Fruit fly (Drosophila melanogaster) whole organism, embryonic: ENCODE measurements around the gene unc-119.

Experiments used
- Blimp-1 ChIP-seq: fragments of 200-800 bp; sonication (Bioruptor generic); optimal IDR thresholded peaks from 3 replicates; lab custom pipeline; 2018; ENCODE audit warnings: missing biosample characterization, missing genetic modification characterization, mild to moderate bottlenecking, moderate library complexity, missing genetic modification reagents
- CG10267 ChIP-seq: fragments of 200-800 bp; sonication (Bioruptor generic); optimal IDR thresholded peaks from 2 replicates; lab custom pipeline; 2018; ENCODE audit warnings: missing biosample characterization, mild to moderate bottlenecking, missing genetic modification characterization, moderate library complexity
- CG10366 ChIP-seq: fragments of 200-800 bp; sonication (Bioruptor generic); IDR thresholded peaks from 2 replicates; pipeline ENCODE4 v1.3.6; 2022; ENCODE audit warnings: missing biosample characterization, missing genetic modification characterization
- CG10959 ChIP-seq: fragments of 200-800 bp; sonication (Bioruptor generic); IDR thresholded peaks from 2 replicates; pipeline ENCODE4 v1.3.6; 2022; ENCODE audit warnings: missing biosample characterization, missing genetic modification characterization
- CG10979 ChIP-seq: fragments of 200-800 bp; sonication (Bioruptor generic); optimal IDR thresholded peaks from 2 replicates; lab custom pipeline; 2018; ENCODE audit warnings: missing biosample characterization, mild to moderate bottlenecking, missing genetic modification characterization, moderate library complexity
- CG11093 ChIP-seq: fragments of 200-800 bp; sonication (Bioruptor generic); IDR thresholded peaks from 3 replicates; pipeline ENCODE4 v1.3.6; 2022; ENCODE audit warnings: missing biosample characterization, missing genetic modification characterization
- CG13624 ChIP-seq: fragments of 200-800 bp; sonication (Bioruptor generic); optimal IDR thresholded peaks from 2 replicates; lab custom pipeline; 2016; ENCODE audit warnings: missing biosample characterization, missing genetic modification characterization
- CG15269 ChIP-seq: fragments of 200-800 bp; sonication (Bioruptor generic); optimal IDR thresholded peaks from 2 replicates; lab custom pipeline; 2018; ENCODE audit warnings: missing biosample characterization, mild to moderate bottlenecking, missing genetic modification characterization, moderate library complexity
- CG15601 ChIP-seq: fragments of 200-800 bp; sonication (Bioruptor generic); optimal IDR thresholded peaks from 3 replicates; lab custom pipeline; 2019; ENCODE audit warnings: missing biosample characterization, mild to moderate bottlenecking, missing genetic modification characterization, moderate library complexity
- CG1603 ChIP-seq: fragments of 200-800 bp; sonication (Bioruptor generic); optimal IDR thresholded peaks from 2 replicates; lab custom pipeline; 2019; ENCODE audit warnings: missing biosample characterization, mild to moderate bottlenecking, missing genetic modification characterization, moderate library complexity
- CG1647 ChIP-seq: fragments of 200-800 bp; sonication (Bioruptor generic); optimal IDR thresholded peaks from 3 replicates; lab custom pipeline; 2016; ENCODE audit warnings: missing biosample characterization, missing genetic modification characterization
- CG16815 ChIP-seq: fragments of 200-800 bp; sonication (Bioruptor generic); optimal IDR thresholded peaks from 3 replicates; lab custom pipeline; 2017; ENCODE audit warnings: missing biosample characterization, mild to moderate bottlenecking, missing genetic modification characterization
- CG17328 ChIP-seq: fragments of 200-800 bp; sonication (Bioruptor generic); IDR thresholded peaks from 2 replicates; pipeline ENCODE4 v1.3.6; 2022; ENCODE audit warnings: missing biosample characterization, missing genetic modification characterization
- CG18011 ChIP-seq: fragments of 200-800 bp; sonication (Bioruptor generic); optimal IDR thresholded peaks from 2 replicates; lab custom pipeline; 2017; ENCODE audit warnings: missing biosample characterization, missing genetic modification characterization, mild to moderate bottlenecking, moderate library complexity, missing genotype
- CG18619 ChIP-seq: fragments of 200-800 bp; sonication (Bioruptor generic); optimal IDR thresholded peaks from 3 replicates; lab custom pipeline; 2017; ENCODE audit warnings: missing biosample characterization, mild to moderate bottlenecking, missing genetic modification characterization
- CG2875 ChIP-seq: fragments of 200-800 bp; sonication (Bioruptor generic); optimal IDR thresholded peaks from 2 replicates; lab custom pipeline; 2017; ENCODE audit warnings: missing biosample characterization, mild to moderate bottlenecking, missing genetic modification characterization, missing genetic modification reagents
- CG31224 ChIP-seq: fragments of 200-800 bp; sonication (Bioruptor generic); IDR thresholded peaks from 2 replicates; pipeline ENCODE4 v1.3.6; 2022; ENCODE audit warnings: missing biosample characterization, missing genetic modification characterization
- CG32767 ChIP-seq: fragments of 200-800 bp; sonication (Bioruptor generic); IDR thresholded peaks from 2 replicates; pipeline ENCODE4 v1.3.6; 2022; ENCODE audit warnings: missing biosample characterization, missing genetic modification characterization
- CG32772 ChIP-seq: fragments of 200-800 bp; sonication (Bioruptor generic); IDR thresholded peaks from 2 replicates; pipeline ENCODE4 v1.3.6; 2022; ENCODE audit warnings: missing biosample characterization, missing genetic modification characterization
- CG33557 ChIP-seq: fragments of 200-800 bp; sonication (Bioruptor generic); optimal IDR thresholded peaks from 2 replicates; lab custom pipeline; 2019; ENCODE audit warnings: missing biosample characterization, mild to moderate bottlenecking, missing genetic modification characterization, moderate library complexity
- CG6683 ChIP-seq: fragments of 200-800 bp; sonication (Bioruptor generic); optimal IDR thresholded peaks from 2 replicates; lab custom pipeline; 2017; ENCODE audit warnings: missing biosample characterization, mild to moderate bottlenecking, missing genetic modification characterization, missing genetic modification reagents
- CG8388 ChIP-seq: fragments of 200-800 bp; sonication (Bioruptor generic); optimal IDR thresholded peaks from 2 replicates; lab custom pipeline; 2019; ENCODE audit warnings: missing biosample characterization, mild to moderate bottlenecking, missing genetic modification characterization, moderate library complexity
- D ChIP-seq, 2 experiments: fragments of 200-800 bp in 1 of 2; fragments of >200 bp in 1 of 2; sonication (Bioruptor generic) in 1 of 2; optimal IDR thresholded peaks; 2 replicates in 1 of 2; 3 replicates in 1 of 2; lab custom pipeline; 2017; ENCODE audit warnings: mild to moderate bottlenecking in 1 of 2, missing biosample characterization in 1 of 2, missing genetic modification characterization in 1 of 2, missing genetic modification reagents in 1 of 2
- Ets65A ChIP-seq: fragments of 200-800 bp; sonication (Bioruptor generic); peaks from one replicate; lab custom pipeline; 2016; ENCODE audit warnings: missing biosample characterization, missing genetic modification characterization
- Mad ChIP-seq: fragments of 200-800 bp; sonication (Bioruptor generic); optimal IDR thresholded peaks from 2 replicates; lab custom pipeline; 2016; ENCODE audit warnings: missing biosample characterization, missing genetic modification characterization
- Mrtf ChIP-seq: fragments of 200-800 bp; sonication (Bioruptor generic); IDR thresholded peaks from 3 replicates; pipeline ENCODE4 v1.3.6; 2022; ENCODE audit warnings: missing biosample characterization, missing genetic modification characterization
- PHDP ChIP-seq: fragments of 200-800 bp; sonication (Bioruptor generic); optimal IDR thresholded peaks from 3 replicates; lab custom pipeline; 2018; ENCODE audit warnings: missing biosample characterization, mild to moderate bottlenecking, missing genetic modification characterization, moderate library complexity
- Ptx1 ChIP-seq: fragments of 200-800 bp; sonication (Bioruptor generic); IDR thresholded peaks from 2 replicates; pipeline ENCODE4 v1.3.6; 2022; ENCODE audit warnings: missing biosample characterization, missing genetic modification characterization
- Rx ChIP-seq: fragments of 200-800 bp; sonication (Bioruptor generic); IDR thresholded peaks from 2 replicates; pipeline ENCODE4 v1.3.6; 2022; ENCODE audit warnings: missing biosample characterization, missing genetic modification characterization
- Xbp1 ChIP-seq: fragments of 200-800 bp; sonication (Bioruptor generic); optimal IDR thresholded peaks from 3 replicates; lab custom pipeline; 2016; ENCODE audit warnings: missing biosample characterization, mild to moderate bottlenecking, missing genetic modification characterization
- Xrp1 ChIP-seq: fragments of 200-800 bp; sonication (Bioruptor generic); IDR thresholded peaks from 2 replicates; pipeline ENCODE4 v1.3.6; 2022; ENCODE audit warnings: missing biosample characterization, missing genetic modification characterization
- amos ChIP-seq: fragments of 200-800 bp; sonication (Bioruptor generic); IDR thresholded peaks from 2 replicates; pipeline ENCODE4 v1.3.6; 2022; ENCODE audit warnings: missing biosample characterization, missing genetic modification characterization; ENCODE audit not compliant: partially characterized antibody
- ato ChIP-seq: fragments of 200-800 bp; sonication (Bioruptor generic); IDR thresholded peaks from 2 replicates; pipeline ENCODE4 v1.3.6; 2022; ENCODE audit warnings: missing biosample characterization, missing genetic modification characterization; ENCODE audit not compliant: partially characterized antibody
- az2 ChIP-seq: fragments of 200-800 bp; sonication (Bioruptor generic); optimal IDR thresholded peaks from 3 replicates; lab custom pipeline; 2016; ENCODE audit warnings: missing biosample characterization, missing genetic modification characterization
- chn ChIP-seq: fragments of 200-800 bp; sonication (Bioruptor generic); optimal IDR thresholded peaks from 2 replicates; lab custom pipeline; 2016; ENCODE audit warnings: missing biosample characterization, missing genetic modification characterization
- ci ChIP-seq: fragments of 200-800 bp; sonication (Bioruptor generic); IDR thresholded peaks from 3 replicates; pipeline ENCODE4 v1.3.6; 2022; ENCODE audit warnings: missing biosample characterization, missing genetic modification characterization
- dmrt11E ChIP-seq: fragments of 200-800 bp; sonication (Bioruptor generic); optimal IDR thresholded peaks from 3 replicates; lab custom pipeline; 2018; ENCODE audit warnings: missing biosample characterization, mild to moderate bottlenecking, missing genetic modification characterization, moderate library complexity
- esg ChIP-seq: fragments of 200-800 bp; sonication (Bioruptor generic); conservative IDR thresholded peaks from 2 replicates; pipeline ENCODE4 v1.3.6; 2022; ENCODE audit warnings: missing biosample characterization, missing genetic modification characterization
- ind ChIP-seq: fragments of 200-800 bp; sonication (Bioruptor generic); optimal IDR thresholded peaks from 3 replicates; lab custom pipeline; 2016; ENCODE audit warnings: missing biosample characterization, missing genetic modification characterization
- ken ChIP-seq: fragments of 200-800 bp; sonication (Bioruptor generic); IDR thresholded peaks from 3 replicates; pipeline ENCODE4 v1.3.6; 2022; ENCODE audit warnings: missing biosample characterization, missing genetic modification characterization
- lola ChIP-seq, 3 experiments: fragments of >200 bp in 2 of 3; fragments of 200-800 bp in 1 of 3; sonication (Bioruptor generic) in 1 of 3; optimal IDR thresholded peaks; 2 replicates each; lab custom pipeline; 2017 to 2019; ENCODE audit warnings: missing biosample characterization in 3 of 3, missing genetic modification characterization in 3 of 3, mild to moderate bottlenecking in 1 of 3, moderate library complexity in 1 of 3
- nmo ChIP-seq: fragments of 200-800 bp; sonication (Bioruptor generic); optimal IDR thresholded peaks from 2 replicates; lab custom pipeline; 2018; ENCODE audit warnings: missing biosample characterization, mild to moderate bottlenecking, missing genetic modification characterization, moderate library complexity
- phol ChIP-seq: fragments of 200-800 bp; sonication (Bioruptor generic); optimal IDR thresholded peaks from 3 replicates; lab custom pipeline; 2018; ENCODE audit warnings: missing biosample characterization, mild to moderate bottlenecking, missing genetic modification characterization, moderate library complexity
- pros ChIP-seq: fragments of 200-800 bp; sonication (Bioruptor generic); optimal IDR thresholded peaks from 3 replicates; lab custom pipeline; 2019; ENCODE audit warnings: missing biosample characterization, mild to moderate bottlenecking, missing genetic modification characterization, moderate library complexity
- sens ChIP-seq: fragments of 200-800 bp; sonication (Bioruptor generic); peaks from one replicate; lab custom pipeline; 2016; ENCODE audit warnings: missing biosample characterization, missing genetic modification characterization
- ttk ChIP-seq: fragments of 200-800 bp; sonication (Bioruptor generic); IDR thresholded peaks from 2 replicates; pipeline ENCODE4 v2.1.2; 2022; ENCODE audit warnings: missing biosample characterization, missing genetic modification characterization
- unpg ChIP-seq: fragments of 200-800 bp; sonication (Bioruptor generic); optimal IDR thresholded peaks from 3 replicates; lab custom pipeline; 2018; ENCODE audit warnings: missing biosample characterization, mild to moderate bottlenecking, missing genetic modification characterization, moderate library complexity
- wor ChIP-seq: fragments of 200-800 bp; sonication (Bioruptor generic); IDR thresholded peaks from 2 replicates; pipeline ENCODE4 v1.3.6; 2022; ENCODE audit warnings: missing biosample characterization, missing genetic modification characterization
- zen2 ChIP-seq: fragments of 200-800 bp; sonication (Bioruptor generic); IDR thresholded peaks from 3 replicates; pipeline ENCODE4 v1.3.6; 2022; ENCODE audit warnings: missing biosample characterization, missing genetic modification characterization; ENCODE audit not compliant: partially characterized antibody

Gene unc-119

DNA sequence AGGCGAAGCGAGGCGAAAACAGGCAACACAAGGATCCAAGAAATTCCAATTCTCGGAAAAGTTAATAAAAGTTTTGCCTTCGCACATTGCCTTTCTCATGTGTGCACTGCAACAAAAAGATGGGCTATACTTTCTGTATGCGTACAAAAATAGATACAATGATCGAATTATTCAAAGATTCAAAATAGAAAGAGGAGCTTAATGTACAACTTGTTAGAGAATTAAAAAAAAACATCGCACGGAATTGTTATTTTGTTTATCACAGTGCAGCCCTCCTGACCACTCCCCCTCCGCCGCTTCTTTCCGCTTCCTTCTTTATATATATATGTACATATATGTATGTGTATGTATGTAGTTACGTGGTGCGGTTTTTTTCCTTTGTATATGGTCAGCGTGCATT lies 11.2 kb upstream of the unc-119 start (continued):
- TF ChIP-seq D (optimal IDR thresholded peaks at IDR 0.05; lab: Kevin White, UChicago) (no peak), D (GFP tag; optimal IDR thresholded peaks at IDR 0.05; lab: Kevin White, UChicago) (peak; percentile 22), CG32772 (GFP tag; lab: Robert Waterston, UW) (peak; percentile 54; the same call in 1 of the 2 replicates), CG15269 (tag; lab: Kevin White, UChicago) (no peak), ci (0 out of 3 replicates have a peak, but pooled peaks have one; percentile 42), lola (GFP tag; optimal IDR thresholded peaks at IDR 0.05; lab: Kevin White, UChicago) (peak in 1 of 3 experiments; percentile 55), CG32767 (GFP tag; lab: Robert Waterston, UW) (no peak; the same call in 1 of the 2 replicates), Xrp1 (peak; percentile 68), CG10959 (GFP tag; lab: Robert Waterston, UW) (peak; percentile 51), sens (peak; percentile 83), CG18011 (no peak), Blimp-1 (peak; percentile 45), phol (tag; lab: Kevin White, UChicago) (peak; percentile 55), CG8388 (peak; percentile 51), CG6683 (no peak), CG18619 (GFP tag; lab: Kevin White, UChicago) (no peak), az2 (GFP tag; lab: Kevin White, UChicago) (peak; percentile 19), ttk (GFP tag; lab: Robert Waterston, UW) (peak; percentile 33; the same call in 1 of the 2 replicates), CG1647 (GFP tag; lab: Kevin White, UChicago) (no peak), dmrt11E (tag; lab: Kevin White, UChicago) (peak; percentile 62), wor (GFP tag; lab: Robert Waterston, UW) (0 out of 2 replicates have a peak, but pooled peaks have one; percentile 11), nmo (GFP tag; lab: Kevin White, UChicago) (peak; percentile 5), PHDP (tag; lab: Kevin White, UChicago) (peak; percentile 1), CG10267 (peak; percentile 14), Ets65A (GFP tag; lab: Kevin White, UChicago) (peak; percentile 42), ato (GFP tag; lab: Robert Waterston, UW) (no peak), CG1603 (tag; lab: Kevin White, UChicago) (peak; percentile 35), CG11093 (GFP tag; lab: Robert Waterston, UW) (0 out of 3 replicates have a peak, but pooled peaks have one; percentile 36), CG2875 (GFP tag; lab: Kevin White, UChicago) (peak; percentile 16), CG13624 (GFP tag; lab: Kevin White, UChicago) (no peak), CG17328 (GFP tag; lab: Robert Waterston, UW) (peak; percentile 42; the same call in 1 of the 2 replicates), CG10366 (GFP tag; lab: Robert Waterston, UW) (peak; percentile 29; the same call in 1 of the 2 replicates), Ptx1 (GFP tag; lab: Robert Waterston, UW) (peak; percentile 42; the same call in 1 of the 2 replicates), amos (GFP tag; lab: Robert Waterston, UW) (no peak), ken (GFP tag; lab: Robert Waterston, UW) (peak; percentile 65), Mrtf (GFP tag; lab: Robert Waterston, UW) (no peak; the same call in 2 of the 3 replicates), CG16815 (GFP tag; lab: Kevin White, UChicago) (peak; percentile 20), CG10979 (tag; lab: Kevin White, UChicago) (peak; percentile 49), chn (GFP tag; lab: Kevin White, UChicago) (no peak), CG15601 (tag; lab: Kevin White, UChicago) (peak; percentile 53), esg (GFP tag; lab: Robert Waterston, UW) (peak; percentile 14; the same call in 1 of the 2 replicates), ind (GFP tag; lab: Kevin White, UChicago) (peak; percentile 2), unpg (GFP tag; lab: Kevin White, UChicago) (peak; percentile 48), Rx (GFP tag; lab: Robert Waterston, UW) (peak; percentile 38; the same call in 1 of the 2 replicates), Xbp1 (GFP tag; lab: Kevin White, UChicago) (peak; percentile 42), pros (no peak), Mad (GFP tag; lab: Kevin White, UChicago) (no peak), zen2 (no peak), CG31224 (GFP tag; lab: Robert Waterston, UW) (no peak), CG33557 (GFP tag; lab: Kevin White, UChicago) (peak; percentile 45)
